Worm (Caenorhabditis elegans) whole organism, L4 larva: Measurements from ENCODE around the gene mel-28.

ENCODE experiments used
- aha-1 ChIP-seq: fragments of 150-350 bp; peaks from one replicate; lab custom pipeline; 2014; ENCODE audit warnings: missing biosample characterization, missing genetic modification characterization
- cey-2 ChIP-seq: sonication (generic microtip); optimal IDR thresholded peaks from 3 replicates; lab custom pipeline; 2017; ENCODE audit warnings: missing genetic modification characterization, mild to moderate bottlenecking, missing compliant biosample characterization, antibody characterized with exemption, borderline replicate concordance; ENCODE audit not compliant: insufficient read depth
- nhr-25 ChIP-seq: sonication (generic microtip); optimal IDR thresholded peaks from 2 replicates; lab custom pipeline; 2017; ENCODE audit warnings: missing genetic modification characterization, mild to moderate bottlenecking, missing compliant biosample characterization, antibody characterized with exemption, moderate library complexity, borderline replicate concordance; ENCODE audit not compliant: insufficient read depth
- skn-1 ChIP-seq: fragments of 150-350 bp; optimal IDR thresholded peaks from 2 replicates; lab custom pipeline; 2014; ENCODE audit warnings: missing biosample characterization, missing genetic modification characterization
- zfp-2 ChIP-seq: sonication (generic microtip); optimal IDR thresholded peaks from 2 replicates; lab custom pipeline; 2016; ENCODE audit warnings: mild to moderate bottlenecking, missing genetic modification characterization, missing compliant biosample characterization

DNA sequence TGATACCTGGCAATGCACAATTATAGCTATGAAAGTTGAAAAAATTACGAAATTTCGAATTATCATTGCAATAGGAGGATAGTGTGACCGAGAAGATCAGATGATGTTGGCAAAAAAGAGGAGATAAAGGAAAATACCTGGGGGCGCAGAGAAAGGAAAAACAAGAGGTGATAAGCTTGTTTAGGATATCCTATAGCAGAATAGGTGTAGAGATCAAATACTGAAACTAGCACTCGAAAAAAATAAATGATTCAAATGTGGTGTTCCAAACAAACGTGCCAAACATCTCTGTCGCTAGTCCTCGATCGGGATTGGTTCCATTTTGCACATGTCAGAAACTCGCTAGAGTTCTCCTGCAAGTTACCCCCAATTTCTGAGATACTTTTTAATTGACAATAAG lies 43.6 kb downstream of the mel-28 start, which contains the start of gene F26A1.9:
- no peak for TF ChIP-seq cey-2
- TF ChIP-seq aha-1 (tag; lab: Kevin White, UChicago) = no peak
- TF ChIP-seq zfp-2 (tag; lab: Kevin White, UChicago) = no peak
- no peak for TF ChIP-seq skn-1 (tag; lab: Kevin White, UChicago)
- no peak for TF ChIP-seq nhr-25 (tag; lab: Kevin White, UChicago)
